Worm (Caenorhabditis elegans): Measurements from ENCODE around the gene dhcr-7.

- TF ChIP-seq ztf-4 (tag; optimal IDR thresholded peaks at IDR 0.05) (no peak), blmp-1 (tag; optimal IDR thresholded peaks at IDR 0.05; ENCODE audit: insufficient read depth) (no peak), fos-1 (tag; optimal IDR thresholded peaks at IDR 0.05) (no peak), ZK546.5 (tag; optimal IDR thresholded peaks at IDR 0.05) (no peak), nhr-12 (tag; optimal IDR thresholded peaks at IDR 0.05) (no peak), zag-1 (tag; optimal IDR thresholded peaks at IDR 0.05) (no peak)
These were observed 28.0 kb downstream of the dhcr-7 start for ce11 chrV:20457155-20457554.
